Worm (Caenorhabditis elegans) whole organism, midembryonic: Measurements from ENCODE around the gene W04H10.2.

Experiments
- T22C8.4 ChIP-seq: fragments of 200-800 bp; sonication (Bioruptor generic); IDR thresholded peaks from 2 replicates; pipeline ENCODE4 v1.3.6; 2022; ENCODE audit warnings: missing genetic modification characterization, missing compliant biosample characterization
- cog-1 ChIP-seq: sonication (generic microtip); optimal IDR thresholded peaks from 2 replicates; lab custom pipeline; 2016; ENCODE audit warnings: missing genetic modification characterization, missing compliant biosample characterization
- med-1 ChIP-seq: sonication (generic microtip); optimal IDR thresholded peaks from 2 replicates; lab custom pipeline; 2017; ENCODE audit warnings: missing genetic modification characterization, mild to moderate bottlenecking, missing compliant biosample characterization, antibody characterized with exemption, missing genetic modification reagents; ENCODE audit not compliant: insufficient read depth
- tab-1 ChIP-seq: fragments of 200-800 bp; sonication (Bioruptor generic); IDR thresholded peaks from 2 replicates; pipeline ENCODE4 v1.3.6; 2022; ENCODE audit warnings: missing genetic modification characterization, missing compliant biosample characterization
- ztf-23 ChIP-seq: fragments of 200-800 bp; sonication (Bioruptor generic); IDR thresholded peaks from 2 replicates; pipeline ENCODE4 v1.3.6; 2022; ENCODE audit warnings: missing genetic modification reagents, missing genetic modification characterization, missing compliant biosample characterization
- ztf-29 ChIP-seq: fragments of 200-800 bp; sonication (Bioruptor generic); IDR thresholded peaks from 2 replicates; pipeline ENCODE4 v1.3.6; 2022; ENCODE audit warnings: missing genetic modification reagents, missing genetic modification characterization, missing compliant biosample characterization

DNA sequence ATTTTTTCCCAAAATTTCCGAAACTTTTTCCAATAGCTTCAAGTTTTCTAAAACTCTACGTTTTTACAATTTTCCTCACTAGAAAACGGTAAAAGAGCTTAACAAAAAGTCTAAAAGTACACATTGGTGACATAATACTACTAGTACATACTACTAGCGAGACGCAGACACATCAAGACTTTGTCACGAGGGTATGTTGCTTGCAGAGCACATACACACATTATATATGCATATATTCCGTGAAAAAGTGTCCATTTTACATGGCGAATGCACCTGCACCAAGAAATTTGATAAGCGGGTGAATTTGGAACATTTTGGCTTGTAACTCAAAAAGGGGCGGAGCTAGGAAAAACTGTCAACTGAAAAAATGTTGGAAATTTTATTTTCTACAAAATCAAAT, 4.1 kb upstream of the W04H10.2 start:
- TF ChIP-seq tab-1 (GFP tag; lab: Robert Waterston, UW) (no peak), med-1 (GFP tag; lab: Kevin White, UChicago) (no peak), ztf-23 (no peak), ztf-29 (GFP tag; lab: Robert Waterston, UW) (no peak), cog-1 (tag; lab: Kevin White, UChicago) (peak; percentile 43), T22C8.4 (no peak)
